Fruit fly (Drosophila melanogaster): Measurements from ENCODE around the gene Atg3.
A peak's percentile ranks its signal among the peaks of the same experiment; 100 is the strongest.

The Atg3 gene

DNA sequence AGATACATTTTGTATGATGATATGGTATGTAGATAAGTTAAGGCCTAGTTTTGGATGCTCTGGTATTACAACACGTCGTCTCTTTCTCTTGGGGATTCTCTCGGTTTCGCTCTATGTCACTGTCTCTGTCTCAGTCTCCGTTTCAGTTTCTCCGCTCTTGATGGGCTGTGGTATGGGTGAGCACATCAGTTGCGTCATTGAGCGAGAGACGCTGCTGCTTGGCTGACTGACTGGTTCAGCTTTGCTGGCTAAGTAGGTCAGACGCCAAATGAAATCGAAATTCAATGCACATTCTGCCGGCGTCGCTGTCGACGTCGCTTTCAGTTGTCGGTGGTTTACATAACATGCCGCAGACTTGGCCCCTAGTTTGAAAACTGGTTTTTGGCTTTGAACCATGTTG is 5.3 kb downstream of the Atg3 start:
- no peak for TF ChIP-seq vfl (GFP tag; optimal IDR thresholded peaks at IDR 0.05)
- no peak for TF ChIP-seq NK7.1 (GFP tag; optimal IDR thresholded peaks at IDR 0.05)
- no peak for TF ChIP-seq BEAF-32 (GFP tag; optimal IDR thresholded peaks at IDR 0.05)
- peak; percentile 1 for TF ChIP-seq CG5180 (GFP tag; optimal IDR thresholded peaks at IDR 0.05)
- TF ChIP-seq kni (GFP tag; optimal IDR thresholded peaks at IDR 0.05): peak; percentile 70
- peak; percentile 81 for TF ChIP-seq Adf1 (GFP tag; IDR thresholded peaks at IDR 0.05)
- no peak for TF ChIP-seq MTF-1 (GFP tag; optimal IDR thresholded peaks at IDR 0.05; ENCODE audit: borderline replicate concordance)
- no peak for TF ChIP-seq CG1024 (GFP tag; IDR thresholded peaks at IDR 0.05)
- TF ChIP-seq tio (GFP tag; optimal IDR thresholded peaks at IDR 0.05): no peak
- TF ChIP-seq CG15601 (tag; optimal IDR thresholded peaks at IDR 0.05): no peak
- no peak for TF ChIP-seq zfh1 (GFP tag; IDR thresholded peaks at IDR 0.05)
- TF ChIP-seq ftz-f1 (GFP tag; optimal IDR thresholded peaks at IDR 0.05): peak; percentile 15
- peak; percentile 52; the same call in 1 of the 2 replicates for TF ChIP-seq chm (GFP tag; IDR thresholded peaks at IDR 0.05)
- no peak for TF ChIP-seq CG2199 (GFP tag; IDR thresholded peaks at IDR 0.05)
- no peak for TF ChIP-seq ara (GFP tag; IDR thresholded peaks at IDR 0.05)
- no peak for TF ChIP-seq CG1792 (GFP tag; optimal IDR thresholded peaks at IDR 0.05)
- TF ChIP-seq Hr78 (GFP tag; optimal IDR thresholded peaks at IDR 0.05): no peak
- no peak for TF ChIP-seq sima (GFP tag; optimal IDR thresholded peaks at IDR 0.05)
- TF ChIP-seq CG11456 (GFP tag; IDR thresholded peaks at IDR 0.05): no peak
- no peak for TF ChIP-seq cwo (GFP tag; optimal IDR thresholded peaks at IDR 0.05)
- TF ChIP-seq bbx (GFP tag; IDR thresholded peaks at IDR 0.05; ENCODE audit: partially characterized antibody): peak; percentile 41; the same call in 1 of the 2 replicates
- no peak; the same call in 1 of the 2 replicates for TF ChIP-seq ranshi (GFP tag; IDR thresholded peaks at IDR 0.05)
- TF ChIP-seq YL-1 (GFP tag; optimal IDR thresholded peaks at IDR 0.05): no peak
- TF ChIP-seq mld (GFP tag; IDR thresholded peaks at IDR 0.05; ENCODE audit: partially characterized antibody): no peak
- no peak for TF ChIP-seq wek (GFP tag; optimal IDR thresholded peaks at IDR 0.05)
- peak; percentile 99 for TF ChIP-seq Blimp-1 (GFP tag; optimal IDR thresholded peaks at IDR 0.05)
- TF ChIP-seq so (GFP tag; IDR thresholded peaks at IDR 0.05): 0 out of 3 replicates have a peak, but pooled peaks have one; percentile 50
- no peak for TF ChIP-seq CG6791 (GFP tag; IDR thresholded peaks at IDR 0.05; ENCODE audit: partially characterized antibody)
- peak in 1 of 2 experiments; percentile 97 for TF ChIP-seq Pdp1 (GFP tag; optimal IDR thresholded peaks at IDR 0.05)
- TF ChIP-seq Deaf1 (tag; optimal IDR thresholded peaks at IDR 0.05): peak; percentile 40
- no peak for TF ChIP-seq CG10366 (GFP tag; IDR thresholded peaks at IDR 0.05)
- no peak for TF ChIP-seq CG4328 (GFP tag; optimal IDR thresholded peaks at IDR 0.05)
- TF ChIP-seq CG10565 (GFP tag; optimal IDR thresholded peaks at IDR 0.05): no peak
- no peak for TF ChIP-seq Bgb (GFP tag; IDR thresholded peaks at IDR 0.05; ENCODE audit: partially characterized antibody)
- TF ChIP-seq Aef1 (GFP tag; IDR thresholded peaks at IDR 0.05): no peak
- no peak for TF ChIP-seq CG31365 (tag; optimal IDR thresholded peaks at IDR 0.05)
- peak; percentile 23; the same call in 1 of the 2 replicates for TF ChIP-seq onecut (GFP tag; IDR thresholded peaks at IDR 0.05)
- TF ChIP-seq Trl (optimal IDR thresholded peaks at IDR 0.05): peak; percentile 71 to 80
- no peak for TF ChIP-seq Trl (GFP tag; optimal IDR thresholded peaks at IDR 0.05)
- TF ChIP-seq ap (GFP tag; IDR thresholded peaks at IDR 0.05): no peak
- peak; percentile 18 for TF ChIP-seq CG17912 (GFP tag; optimal IDR thresholded peaks at IDR 0.05)
- TF ChIP-seq Bteb2 (GFP tag; optimal IDR thresholded peaks at IDR 0.05): no peak
- TF ChIP-seq unc-4 (GFP tag; IDR thresholded peaks at IDR 0.05; ENCODE audit: partially characterized antibody): no peak
- TF ChIP-seq tx (GFP tag; optimal IDR thresholded peaks at IDR 0.05): no peak
- TF ChIP-seq CG33557 (GFP tag; optimal IDR thresholded peaks at IDR 0.05): peak; percentile 41
- TF ChIP-seq pum (GFP tag; optimal IDR thresholded peaks at IDR 0.05): no peak
- TF ChIP-seq CG9817 (tag; optimal IDR thresholded peaks at IDR 0.05): no peak
- TF ChIP-seq PHDP (tag; optimal IDR thresholded peaks at IDR 0.05): no peak
- TF ChIP-seq repo (GFP tag; optimal IDR thresholded peaks at IDR 0.05): no peak
- no peak for TF ChIP-seq CG18011 (GFP tag; optimal IDR thresholded peaks at IDR 0.05)

Data from whole organism, embryonic.